Worm (Caenorhabditis elegans): ENCODE measurements around the gene ccz-1.

ccz-1 gene

ce11 chrV:13669170-13669569 is 9.5 kb upstream of the ccz-1 start:
- TF ChIP-seq sea-1 (GFP tag; conservative IDR thresholded peaks at IDR 0.05) = no peak
- no peak for TF ChIP-seq F13C5.2 (tag; optimal IDR thresholded peaks at IDR 0.05)
- TF ChIP-seq ceh-13 (GFP tag; optimal IDR thresholded peaks at IDR 0.05) = no peak
- no peak for TF ChIP-seq tbx-11 (GFP tag; IDR thresholded peaks at IDR 0.05)
- TF ChIP-seq hnd-1 (tag; optimal IDR thresholded peaks at IDR 0.05) = no peak
- no peak for TF ChIP-seq hmbx-1 (tag; optimal IDR thresholded peaks at IDR 0.05)
- no peak for TF ChIP-seq scrt-1 (GFP tag; IDR thresholded peaks at IDR 0.05)
- no peak for TF ChIP-seq aly-1 (tag; optimal IDR thresholded peaks at IDR 0.05)
- no peak for TF ChIP-seq tbx-37 (GFP tag; conservative IDR thresholded peaks at IDR 0.05)
- no peak for TF ChIP-seq ama-1 (optimal IDR thresholded peaks at IDR 0.05)
- no peak for TF ChIP-seq B0310.2 (tag; optimal IDR thresholded peaks at IDR 0.05)
- no peak for TF ChIP-seq pes-1 (GFP tag; IDR thresholded peaks at IDR 0.05)
- no peak for TF ChIP-seq tra-4 (tag; optimal IDR thresholded peaks at IDR 0.05)
- TF ChIP-seq hmg-4 (GFP tag; optimal IDR thresholded peaks at IDR 0.05) = no peak
- no peak for TF ChIP-seq flt-1 (GFP tag; IDR thresholded peaks at IDR 0.05)
- no peak for TF ChIP-seq ceh-36 (tag; optimal IDR thresholded peaks at IDR 0.05)
- no peak for TF ChIP-seq ets-7 (tag; optimal IDR thresholded peaks at IDR 0.05)

- TF ChIP-seq ceh-36 (tag; optimal IDR thresholded peaks at IDR 0.05) = no peak
- no peak for TF ChIP-seq tbx-11 (GFP tag; IDR thresholded peaks at IDR 0.05)
- TF ChIP-seq aly-1 (tag; optimal IDR thresholded peaks at IDR 0.05) = no peak
- TF ChIP-seq pes-1 (GFP tag; IDR thresholded peaks at IDR 0.05) = no peak
- TF ChIP-seq hnd-1 (tag; optimal IDR thresholded peaks at IDR 0.05) = no peak
- TF ChIP-seq flt-1 (GFP tag; IDR thresholded peaks at IDR 0.05) = no peak
- no peak for TF ChIP-seq hmg-4 (GFP tag; optimal IDR thresholded peaks at IDR 0.05)
Measured at ce11 chrV:13671911-13672639, 6.6 kb upstream of the ccz-1 start, which contains the start of the genes mip-2 and F58G11.4. mip-2 (minus strand) TSS chrV:13671958. F58G11.4 (plus strand) TSS chrV:13672589.

DNA sequence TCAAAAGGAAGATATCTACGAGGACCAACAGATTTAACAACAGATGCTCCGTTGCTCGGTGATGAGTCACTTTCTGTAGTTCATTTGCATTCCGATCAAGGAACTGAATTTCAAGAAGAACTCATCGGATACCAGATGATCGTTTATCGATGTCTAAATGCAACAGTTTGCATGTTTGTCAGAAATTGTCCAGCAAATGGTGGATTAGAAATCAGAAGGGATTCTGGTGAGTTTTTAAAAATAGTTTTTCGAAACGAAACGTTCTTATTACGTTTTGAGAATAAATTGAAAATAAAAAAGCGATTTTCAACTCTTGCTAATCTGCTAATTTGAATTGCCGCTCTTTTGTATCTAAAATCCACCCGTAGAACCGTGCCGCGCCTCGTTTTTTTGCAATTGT is 1.2 kb downstream of the ccz-1 start:
- no peak for TF ChIP-seq flt-1 (GFP tag; IDR thresholded peaks at IDR 0.05)
- TF ChIP-seq tbx-37 (GFP tag; conservative IDR thresholded peaks at IDR 0.05) = no peak
- no peak for TF ChIP-seq hmbx-1 (tag; optimal IDR thresholded peaks at IDR 0.05)
- no peak for TF ChIP-seq tbx-11 (GFP tag; IDR thresholded peaks at IDR 0.05)
- TF ChIP-seq ceh-36 (tag; optimal IDR thresholded peaks at IDR 0.05) = no peak
- TF ChIP-seq aly-1 (tag; optimal IDR thresholded peaks at IDR 0.05) = no peak
- no peak for TF ChIP-seq ets-7 (tag; optimal IDR thresholded peaks at IDR 0.05)
- TF ChIP-seq B0310.2 (tag; optimal IDR thresholded peaks at IDR 0.05) = no peak
- no peak for TF ChIP-seq tra-4 (tag; optimal IDR thresholded peaks at IDR 0.05)
- no peak for TF ChIP-seq pes-1 (GFP tag; IDR thresholded peaks at IDR 0.05)
- no peak for TF ChIP-seq ama-1 (optimal IDR thresholded peaks at IDR 0.05)
- no peak for TF ChIP-seq sea-1 (GFP tag; conservative IDR thresholded peaks at IDR 0.05)
- TF ChIP-seq scrt-1 (GFP tag; IDR thresholded peaks at IDR 0.05) = no peak
- TF ChIP-seq F13C5.2 (tag; optimal IDR thresholded peaks at IDR 0.05) = no peak
- no peak for TF ChIP-seq hmg-4 (GFP tag; optimal IDR thresholded peaks at IDR 0.05)
- TF ChIP-seq hnd-1 (tag; optimal IDR thresholded peaks at IDR 0.05) = no peak
- TF ChIP-seq ceh-13 (GFP tag; optimal IDR thresholded peaks at IDR 0.05) = no peak

ce11 chrV:13681445-13681844 is 2.8 kb downstream of the ccz-1 start:
- TF ChIP-seq aly-1 (tag; optimal IDR thresholded peaks at IDR 0.05) = no peak
- TF ChIP-seq tbx-37 (GFP tag; conservative IDR thresholded peaks at IDR 0.05) = no peak
- 0 out of 2 replicates have a peak, but pooled peaks have one; percentile 24 for TF ChIP-seq pes-1 (GFP tag; IDR thresholded peaks at IDR 0.05)
- no peak for TF ChIP-seq tbx-11 (GFP tag; IDR thresholded peaks at IDR 0.05)
- no peak for TF ChIP-seq ceh-36 (tag; optimal IDR thresholded peaks at IDR 0.05)
- TF ChIP-seq scrt-1 (GFP tag; IDR thresholded peaks at IDR 0.05) = no peak

DNA sequence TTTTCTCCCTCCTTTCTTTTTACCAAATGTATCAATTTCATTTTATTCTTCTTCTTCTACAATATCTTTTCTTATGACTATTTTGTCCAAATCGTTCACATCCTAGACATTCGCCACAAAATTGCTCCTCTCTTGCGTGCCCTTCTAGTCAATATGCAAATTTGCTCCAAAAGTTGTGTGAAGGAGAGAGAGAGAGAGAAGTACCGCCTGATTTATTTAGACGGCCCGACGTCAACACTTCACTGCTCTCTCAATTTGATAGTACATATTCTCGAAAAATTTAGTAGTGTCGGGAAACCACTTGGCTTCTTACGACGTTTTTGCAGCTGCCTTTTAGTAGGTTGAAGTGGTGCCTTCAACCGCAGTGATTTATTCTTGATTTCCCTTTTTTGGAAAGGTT is 7.8 kb downstream of the ccz-1 start:
- TF ChIP-seq flt-1 (GFP tag; IDR thresholded peaks at IDR 0.05) (no peak), sea-1 (GFP tag; conservative IDR thresholded peaks at IDR 0.05) (no peak), aly-1 (tag; optimal IDR thresholded peaks at IDR 0.05) (no peak), ceh-36 (tag; optimal IDR thresholded peaks at IDR 0.05) (no peak), ceh-13 (GFP tag; optimal IDR thresholded peaks at IDR 0.05) (no peak), ama-1 (optimal IDR thresholded peaks at IDR 0.05) (no peak), ets-7 (tag; optimal IDR thresholded peaks at IDR 0.05) (no peak), pes-1 (GFP tag; IDR thresholded peaks at IDR 0.05) (no peak), tra-4 (tag; optimal IDR thresholded peaks at IDR 0.05) (no peak), F13C5.2 (tag; optimal IDR thresholded peaks at IDR 0.05) (no peak), scrt-1 (GFP tag; IDR thresholded peaks at IDR 0.05) (no peak), hmg-4 (GFP tag; optimal IDR thresholded peaks at IDR 0.05) (no peak), hmbx-1 (tag; optimal IDR thresholded peaks at IDR 0.05) (no peak), tbx-37 (GFP tag; conservative IDR thresholded peaks at IDR 0.05) (no peak), tbx-11 (GFP tag; IDR thresholded peaks at IDR 0.05) (no peak)

ce11 chrV:13687504-13687903 is 8.8 kb downstream of the ccz-1 start:
- TF ChIP-seq tra-4 (tag; optimal IDR thresholded peaks at IDR 0.05) (no peak), hnd-1 (tag; optimal IDR thresholded peaks at IDR 0.05) (no peak), aly-1 (tag; optimal IDR thresholded peaks at IDR 0.05) (no peak), ceh-36 (tag; optimal IDR thresholded peaks at IDR 0.05) (no peak), ama-1 (optimal IDR thresholded peaks at IDR 0.05) (no peak), hmg-4 (GFP tag; optimal IDR thresholded peaks at IDR 0.05) (no peak), ets-7 (tag; optimal IDR thresholded peaks at IDR 0.05) (no peak), flt-1 (GFP tag; IDR thresholded peaks at IDR 0.05) (no peak), ceh-13 (GFP tag; optimal IDR thresholded peaks at IDR 0.05) (no peak), scrt-1 (GFP tag; IDR thresholded peaks at IDR 0.05) (no peak), hmbx-1 (tag; optimal IDR thresholded peaks at IDR 0.05) (no peak), F13C5.2 (tag; optimal IDR thresholded peaks at IDR 0.05) (no peak), sea-1 (GFP tag; conservative IDR thresholded peaks at IDR 0.05) (no peak)

DNA sequence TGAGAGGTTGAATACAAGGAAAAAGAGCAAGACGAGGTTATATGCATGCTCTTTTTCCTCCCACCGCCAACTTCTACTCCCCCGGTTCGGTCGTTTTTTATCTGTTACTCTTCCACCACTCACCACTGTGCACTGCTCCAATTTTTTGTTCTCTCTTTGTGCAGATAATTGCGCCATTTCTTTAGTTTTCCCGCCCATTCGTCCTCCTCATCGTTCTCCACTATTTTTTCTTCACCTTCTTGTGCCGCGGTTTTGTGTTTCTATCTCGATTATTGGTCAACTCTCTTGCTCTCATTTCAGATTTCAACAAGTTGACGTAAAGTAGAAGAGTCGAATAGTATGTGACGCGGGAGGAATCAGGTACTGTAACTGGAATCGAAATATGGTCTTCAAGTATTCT is 10.9 kb downstream of the ccz-1 start, which contains the start of gene T01D3.1:
TSS of gene T01D3.1 (plus strand) at position 301 of the 400 bp plus-strand sequence.
- TF ChIP-seq hnd-1 (tag; optimal IDR thresholded peaks at IDR 0.05) (no peak), tbx-11 (GFP tag; IDR thresholded peaks at IDR 0.05) (no peak), ceh-13 (GFP tag; optimal IDR thresholded peaks at IDR 0.05) (no peak), tra-4 (tag; optimal IDR thresholded peaks at IDR 0.05) (no peak), hmg-4 (GFP tag; optimal IDR thresholded peaks at IDR 0.05) (no peak), ets-7 (tag; optimal IDR thresholded peaks at IDR 0.05) (no peak), hmbx-1 (tag; optimal IDR thresholded peaks at IDR 0.05) (no peak), ceh-36 (tag; optimal IDR thresholded peaks at IDR 0.05) (no peak), scrt-1 (GFP tag; IDR thresholded peaks at IDR 0.05) (no peak), F13C5.2 (tag; optimal IDR thresholded peaks at IDR 0.05) (no peak), sea-1 (GFP tag; conservative IDR thresholded peaks at IDR 0.05) (no peak), tbx-37 (GFP tag; conservative IDR thresholded peaks at IDR 0.05) (no peak), flt-1 (GFP tag; IDR thresholded peaks at IDR 0.05) (no peak), aly-1 (tag; optimal IDR thresholded peaks at IDR 0.05) (no peak), pes-1 (GFP tag; IDR thresholded peaks at IDR 0.05) (no peak)

All from whole organism, early embryonic.